Worm (Caenorhabditis elegans) whole organism, L4 larva: ENCODE results near the gene sre-27.
A peak's percentile ranks its signal among the peaks of the same experiment; 100 is the strongest.

Source experiments
- F26F4.8 ChIP-seq: fragments of 200-800 bp; sonication (Bioruptor generic); conservative IDR thresholded peaks from 2 replicates; pipeline ENCODE4 v1.3.6; 2022; ENCODE audit warnings: missing genetic modification characterization, missing compliant biosample characterization
- F37D6.2 ChIP-seq: sonication (generic microtip); optimal IDR thresholded peaks from 2 replicates; lab custom pipeline; 2016; ENCODE audit warnings: mild to moderate bottlenecking, missing genetic modification characterization, missing compliant biosample characterization
- F44E2.7 ChIP-seq: fragments of 200-800 bp; sonication (Bioruptor generic); IDR thresholded peaks from 2 replicates; pipeline ENCODE4 v2.1.2; 2022; ENCODE audit warnings: missing genetic modification characterization, missing compliant biosample characterization
- T20F7.1 ChIP-seq: fragments of 200-800 bp; sonication (Bioruptor generic); optimal IDR thresholded peaks from 2 replicates; lab custom pipeline; 2018; ENCODE audit warnings: mild to moderate bottlenecking, missing genetic modification characterization, missing compliant biosample characterization
- T26A8.4 ChIP-seq: fragments of 200-800 bp; sonication (Bioruptor generic); IDR thresholded peaks from 2 replicates; pipeline ENCODE4 v1.3.6; 2022; ENCODE audit warnings: missing genetic modification characterization, missing compliant biosample characterization
- Y105C5A.15 ChIP-seq: fragments of 200-800 bp; sonication (Bioruptor generic); IDR thresholded peaks from 2 replicates; pipeline ENCODE4 v1.3.6; 2022; ENCODE audit warnings: missing genetic modification characterization, missing compliant biosample characterization
- Y48G9A.11 ChIP-seq: fragments of 200-800 bp; sonication (Bioruptor generic); IDR thresholded peaks from 2 replicates; pipeline ENCODE4 v1.3.6; 2022; ENCODE audit warnings: missing genetic modification reagents, missing genetic modification characterization, missing compliant biosample characterization
- ZK337.2 ChIP-seq: fragments of 200-800 bp; sonication (Bioruptor generic); IDR thresholded peaks from 2 replicates; pipeline ENCODE4 v1.3.6; 2022; ENCODE audit warnings: missing genetic modification reagents, missing genetic modification characterization, missing compliant biosample characterization
- ZK546.5 ChIP-seq, 2 experiments: sonication (generic microtip); optimal IDR thresholded peaks; 2 replicates each; lab custom pipeline; 2017; ENCODE audit warnings: missing biosample characterization in 2 of 2, missing genetic modification characterization in 2 of 2
- arid-1 ChIP-seq: fragments of 200-800 bp; sonication (Bioruptor generic); conservative IDR thresholded peaks from 2 replicates; pipeline ENCODE4 v1.3.6; 2022; ENCODE audit warnings: missing genetic modification reagents, missing genetic modification characterization, missing compliant biosample characterization
- attf-4 ChIP-seq: sonication (generic microtip); optimal IDR thresholded peaks from 3 replicates; lab custom pipeline; 2017; ENCODE audit warnings: missing biosample characterization, missing genetic modification characterization
- ceh-28 ChIP-seq: fragments of 150-350 bp; optimal IDR thresholded peaks from 2 replicates; lab custom pipeline; 2014; ENCODE audit warnings: missing biosample characterization, missing genetic modification reagents, missing genetic modification characterization
- ceh-82 ChIP-seq: sonication (generic microtip); optimal IDR thresholded peaks from 2 replicates; lab custom pipeline; 2017; ENCODE audit warnings: missing biosample characterization, missing genetic modification characterization
- dmd-6 ChIP-seq: fragments of 200-800 bp; sonication (Bioruptor generic); IDR thresholded peaks from 2 replicates; pipeline ENCODE4 v1.3.6; 2022; ENCODE audit warnings: missing genetic modification reagents, missing genetic modification characterization, missing compliant biosample characterization
- dmd-8 ChIP-seq: fragments of 200-800 bp; sonication (Bioruptor generic); IDR thresholded peaks from 2 replicates; pipeline ENCODE4 v1.3.6; 2022; ENCODE audit warnings: missing genetic modification characterization, missing compliant biosample characterization
- dmd-9 ChIP-seq: fragments of 200-800 bp; sonication (Bioruptor generic); IDR thresholded peaks from 2 replicates; pipeline ENCODE4 v1.3.6; 2022; ENCODE audit warnings: missing genetic modification reagents, missing genetic modification characterization, missing compliant biosample characterization
- dpl-1 ChIP-seq: fragments of 150-350 bp; optimal IDR thresholded peaks from 2 replicates; lab custom pipeline; 2014; ENCODE audit warnings: missing biosample characterization, missing genetic modification reagents, missing genetic modification characterization
- egl-27 ChIP-seq: sonication (generic microtip); optimal IDR thresholded peaks from 3 replicates; lab custom pipeline; 2017; ENCODE audit warnings: missing biosample characterization, missing genetic modification reagents, missing genetic modification characterization
- egl-43 ChIP-seq: fragments of 200-800 bp; sonication (Bioruptor generic); IDR thresholded peaks from 2 replicates; pipeline ENCODE4 v1.3.6; 2022; ENCODE audit warnings: missing genetic modification reagents, missing genetic modification characterization, missing compliant biosample characterization
- fkh-10 ChIP-seq: fragments of 150-350 bp; optimal IDR thresholded peaks from 2 replicates; lab custom pipeline; 2014; ENCODE audit warnings: missing biosample characterization, missing genetic modification reagents, missing genetic modification characterization
- hif-1 ChIP-seq, 2 experiments: sonication (generic microtip); optimal IDR thresholded peaks; 2 replicates each; lab custom pipeline; 2016 to 2017; ENCODE audit warnings: missing compliant biosample characterization in 2 of 2, missing genetic modification characterization in 2 of 2, missing genetic modification reagents in 2 of 2, missing genotype in 2 of 2, mild to moderate bottlenecking in 1 of 2
- hlh-11 ChIP-seq: fragments of 200-800 bp; sonication (Bioruptor generic); optimal IDR thresholded peaks from 2 replicates; lab custom pipeline; 2018; ENCODE audit warnings: mild to moderate bottlenecking, missing genetic modification characterization, missing compliant biosample characterization
- hmg-1.1 ChIP-seq: fragments of 200-800 bp; sonication (Bioruptor generic); IDR thresholded peaks from 2 replicates; pipeline ENCODE4 v1.3.6; 2022; ENCODE audit warnings: missing genetic modification reagents, missing genetic modification characterization, missing compliant biosample characterization
- lin-1 ChIP-seq: fragments of 200-800 bp; sonication (Bioruptor generic); IDR thresholded peaks from 2 replicates; pipeline ENCODE4 v1.3.6; 2022; ENCODE audit warnings: missing genetic modification reagents, missing genetic modification characterization, missing compliant biosample characterization
- lin-13 ChIP-seq: fragments of 150-350 bp; optimal IDR thresholded peaks from 2 replicates; lab custom pipeline; 2014; ENCODE audit warnings: missing biosample characterization, missing genetic modification reagents, missing genetic modification characterization
- lin-15B ChIP-seq: fragments of 150-350 bp; sonication (generic microtip); optimal IDR thresholded peaks from 3 replicates; lab custom pipeline; 2014; ENCODE audit warnings: missing biosample characterization, missing genetic modification characterization
- lin-38 ChIP-seq: fragments of 200-800 bp; sonication (Bioruptor generic); IDR thresholded peaks from 2 replicates; pipeline ENCODE4 v1.3.6; 2022; ENCODE audit warnings: missing genetic modification reagents, missing genetic modification characterization, missing compliant biosample characterization
- lin-39 ChIP-seq: fragments of 150-350 bp; optimal IDR thresholded peaks from 2 replicates; lab custom pipeline; 2014; ENCODE audit warnings: missing biosample characterization, missing genetic modification reagents, missing genetic modification characterization
- lir-3 ChIP-seq: sonication (generic microtip); optimal IDR thresholded peaks from 2 replicates; lab custom pipeline; 2016; ENCODE audit warnings: mild to moderate bottlenecking, missing genetic modification characterization, missing compliant biosample characterization
- madf-9 ChIP-seq: fragments of 200-800 bp; sonication (Bioruptor generic); conservative IDR thresholded peaks from 2 replicates; pipeline ENCODE4 v1.3.6; 2022; ENCODE audit warnings: missing genetic modification reagents, missing genetic modification characterization, missing compliant biosample characterization
- mdl-1 ChIP-seq, 2 experiments: fragments of 150-350 bp in 1 of 2; sonication (generic microtip) in 1 of 2; optimal IDR thresholded peaks; 2 replicates each; lab custom pipeline; 2014 to 2017; ENCODE audit warnings: missing biosample characterization in 2 of 2, missing genetic modification characterization in 2 of 2
- mxl-2 ChIP-seq: fragments of 200-800 bp; sonication (Bioruptor generic); conservative IDR thresholded peaks from 2 replicates; pipeline ENCODE4 v1.3.6; 2022; ENCODE audit warnings: missing genetic modification reagents, missing genetic modification characterization, missing compliant biosample characterization
- nhr-11 ChIP-seq: fragments of 150-350 bp; optimal IDR thresholded peaks from 2 replicates; lab custom pipeline; 2014; ENCODE audit warnings: missing biosample characterization, missing genetic modification characterization
- nhr-41 ChIP-seq: fragments of 200-800 bp; sonication (Bioruptor generic); IDR thresholded peaks from 2 replicates; pipeline ENCODE4 v1.3.6; 2022; ENCODE audit warnings: missing genetic modification reagents, missing genetic modification characterization, missing compliant biosample characterization
- nhr-42 ChIP-seq: fragments of 200-800 bp; sonication (Bioruptor generic); IDR thresholded peaks from 2 replicates; pipeline ENCODE4 v1.3.6; 2022; ENCODE audit warnings: missing genetic modification characterization, missing compliant biosample characterization
- nhr-6 ChIP-seq: fragments of 150-350 bp; optimal IDR thresholded peaks from 2 replicates; lab custom pipeline; 2014; ENCODE audit warnings: missing biosample characterization, missing genetic modification characterization
- nhr-77 ChIP-seq: fragments of 150-350 bp; optimal IDR thresholded peaks from 2 replicates; lab custom pipeline; 2014; ENCODE audit warnings: missing biosample characterization, missing genetic modification characterization
- pqm-1 ChIP-seq: sonication (generic microtip); optimal IDR thresholded peaks from 2 replicates; lab custom pipeline; 2017; ENCODE audit warnings: missing biosample characterization, missing genetic modification characterization
- rbr-2 ChIP-seq: sonication (generic microtip); optimal IDR thresholded peaks from 2 replicates; lab custom pipeline; 2016; ENCODE audit warnings: missing genotype, missing genetic modification characterization, missing compliant biosample characterization
- skn-1 ChIP-seq: fragments of 150-350 bp; optimal IDR thresholded peaks from 2 replicates; lab custom pipeline; 2014; ENCODE audit warnings: missing biosample characterization, missing genetic modification characterization
- snpc-4 ChIP-seq: fragments of 150-350 bp; optimal IDR thresholded peaks from 2 replicates; lab custom pipeline; 2014; ENCODE audit warnings: missing biosample characterization, missing genetic modification characterization
- unc-130 ChIP-seq: sonication (generic microtip); optimal IDR thresholded peaks from 2 replicates; lab custom pipeline; 2016; ENCODE audit warnings: missing genetic modification reagents, missing genetic modification characterization, missing compliant biosample characterization
- unc-62 ChIP-seq, 3 experiments: fragments of 150-350 bp in 1 of 3; sonication (generic microtip); optimal IDR thresholded peaks in 2 of 3; peaks in 1 of 3; 1 replicate in 1 of 3; 2 replicates in 2 of 3; lab custom pipeline; 2014 to 2017; ENCODE audit warnings: missing biosample characterization in 3 of 3, missing genetic modification characterization in 3 of 3, missing genetic modification reagents in 3 of 3, missing genotype in 1 of 3
- zag-1 ChIP-seq: fragments of 150-350 bp; optimal IDR thresholded peaks from 2 replicates; lab custom pipeline; 2014; ENCODE audit warnings: missing biosample characterization, missing genetic modification characterization
- zfp-2 ChIP-seq: sonication (generic microtip); optimal IDR thresholded peaks from 2 replicates; lab custom pipeline; 2016; ENCODE audit warnings: mild to moderate bottlenecking, missing genetic modification characterization, missing compliant biosample characterization
- zfp-3 ChIP-seq: fragments of 200-800 bp; sonication (Bioruptor generic); conservative IDR thresholded peaks from 2 replicates; pipeline ENCODE4 v1.3.6; 2022; ENCODE audit warnings: missing genetic modification reagents, missing genetic modification characterization, missing compliant biosample characterization
- zip-11 ChIP-seq: fragments of 200-800 bp; sonication (Bioruptor generic); IDR thresholded peaks from 2 replicates; pipeline ENCODE4 v1.3.6; 2022; ENCODE audit warnings: missing genetic modification characterization, missing compliant biosample characterization

Gene sre-27

ce11 chrII:12460602-12461453 lies 43.4 kb upstream of the sre-27 start, which contains the start of gene tag-280:
Gene tag-280, plus strand, starts transcription at chrII:12460652.
- TF ChIP-seq hlh-11 (tag; lab: Kevin White, UChicago) (no peak), unc-62 (GFP tag; optimal IDR thresholded peaks at IDR 0.05 in 1 of 2; lab: Kevin White, UChicago) (peak in 1 of 2 experiments; percentile 74), unc-62 (tag; optimal IDR thresholded peaks at IDR 0.05; lab: Kevin White, UChicago) (no peak), lin-39 (no peak), F26F4.8 (no peak), snpc-4 (tag; lab: Kevin White, UChicago) (no peak), nhr-42 (no peak), zag-1 (tag; lab: Kevin White, UChicago) (no peak), lin-38 (GFP tag; lab: Robert Waterston, UW) (peak; percentile 31; the same call in 1 of the 2 replicates), lin-1 (GFP tag; lab: Robert Waterston, UW) (no peak), Y48G9A.11 (GFP tag; lab: Robert Waterston, UW) (0 out of 2 replicates have a peak, but pooled peaks have one; percentile 11), attf-4 (no peak), dmd-8 (no peak), ZK546.5 (tag; optimal IDR thresholded peaks at IDR 0.05; lab: Kevin White, UChicago) (no peak), F44E2.7 (GFP tag; lab: Robert Waterston, UW) (no peak), F37D6.2 (tag; lab: Kevin White, UChicago) (no peak), pqm-1 (tag; lab: Kevin White, UChicago) (no peak), zip-11 (GFP tag; lab: Robert Waterston, UW) (no peak), nhr-41 (GFP tag; lab: Robert Waterston, UW) (no peak), T26A8.4 (GFP tag; lab: Robert Waterston, UW) (no peak), skn-1 (tag; lab: Kevin White, UChicago) (no peak)

- TF ChIP-seq fkh-10 (GFP tag; lab: Kevin White, UChicago) (peak; percentile 21), egl-27 (tag; lab: Kevin White, UChicago) (no peak), unc-62 (GFP tag; optimal IDR thresholded peaks at IDR 0.05 in 1 of 2; lab: Kevin White, UChicago) (peak in 1 of 2 experiments; percentile 45), unc-62 (tag; optimal IDR thresholded peaks at IDR 0.05; lab: Kevin White, UChicago) (no peak), nhr-11 (tag; lab: Kevin White, UChicago) (peak; percentile 24), lin-39 (no peak), zfp-2 (tag; lab: Kevin White, UChicago) (no peak), ceh-82 (tag; lab: Kevin White, UChicago) (no peak), hif-1 (tag; optimal IDR thresholded peaks at IDR 0.05; lab: Kevin White, UChicago) (peak in 1 of 2 experiments; percentile 59), mdl-1 (tag; optimal IDR thresholded peaks at IDR 0.05; lab: Kevin White, UChicago) (peak in 1 of 2 experiments; percentile 17), lin-15B (tag; lab: Kevin White, UChicago) (peak; percentile 43), dmd-9 (GFP tag; lab: Robert Waterston, UW) (0 out of 2 replicates have a peak, but pooled peaks have one; percentile 50), zfp-3 (GFP tag; lab: Robert Waterston, UW) (peak; percentile 60; the same call in 1 of the 2 replicates), hmg-1.1 (GFP tag; lab: Robert Waterston, UW) (peak; percentile 55; the same call in 1 of the 2 replicates), snpc-4 (tag; lab: Kevin White, UChicago) (peak; percentile 14), dpl-1 (GFP tag; lab: Kevin White, UChicago) (peak; percentile 96), lin-38 (GFP tag; lab: Robert Waterston, UW) (peak; percentile 99), nhr-77 (tag; lab: Kevin White, UChicago) (no peak), dmd-6 (GFP tag; lab: Robert Waterston, UW) (peak; percentile 51), T20F7.1 (GFP tag; lab: Kevin White, UChicago) (no peak), egl-43 (GFP tag; lab: Robert Waterston, UW) (no peak), arid-1 (GFP tag; lab: Robert Waterston, UW) (no peak), lin-13 (GFP tag; lab: Kevin White, UChicago) (peak; percentile 66), lir-3 (tag; lab: Kevin White, UChicago) (no peak), unc-130 (GFP tag; lab: Kevin White, UChicago) (no peak), madf-9 (GFP tag; lab: Robert Waterston, UW) (no peak), Y105C5A.15 (no peak), ZK337.2 (GFP tag; lab: Robert Waterston, UW) (no peak), ceh-28 (tag; lab: Kevin White, UChicago) (no peak), T26A8.4 (GFP tag; lab: Robert Waterston, UW) (peak; percentile 41; the same call in 1 of the 2 replicates), nhr-6 (tag; lab: Kevin White, UChicago) (peak; percentile 68), rbr-2 (tag; lab: Kevin White, UChicago) (peak; percentile 52), mxl-2 (GFP tag; lab: Robert Waterston, UW) (no peak)
These were observed 42.0 kb upstream of the sre-27 start, which contains the start of gene tag-281 for ce11 chrII:12459422-12459821. Gene tag-281, plus strand, starts transcription at chrII:12459761.
